Worm (Caenorhabditis elegans) whole organism, mixed stage, embryonic: Measurements from ENCODE around the gene W09G12.8.
"Not testable (repeated sequence)": the region's sequence is repeated elsewhere in the genome, so short reads cannot be mapped to it uniquely, and the experiment has no call there.

Experiments
- M03D4.4 ChIP-seq: sonication (generic microtip); optimal IDR thresholded peaks from 2 replicates; lab custom pipeline; 2017; ENCODE audit warnings: mild to moderate bottlenecking, missing genetic modification characterization, missing compliant biosample characterization
- bed-3 ChIP-seq: fragments of 200-800 bp; sonication (Bioruptor generic); optimal IDR thresholded peaks from 3 replicates; lab custom pipeline; 2018; ENCODE audit warnings: mild to moderate bottlenecking, missing genetic modification characterization, moderate library complexity, missing compliant biosample characterization
- blmp-1 ChIP-seq: fragments of 150-350 bp; optimal IDR thresholded peaks from 2 replicates; lab custom pipeline; 2014; ENCODE audit warnings: missing biosample characterization, missing genetic modification characterization
- ceh-39 ChIP-seq: fragments of 150-350 bp; optimal IDR thresholded peaks from 2 replicates; lab custom pipeline; 2014; ENCODE audit warnings: missing biosample characterization, missing genetic modification characterization
- ceh-83 ChIP-seq: fragments of 200-800 bp; sonication (Bioruptor generic); optimal IDR thresholded peaks from 2 replicates; lab custom pipeline; 2018; ENCODE audit warnings: mild to moderate bottlenecking, missing genetic modification characterization, missing compliant biosample characterization
- ces-1 ChIP-seq: fragments of 150-350 bp; optimal IDR thresholded peaks from 2 replicates; lab custom pipeline; 2014; ENCODE audit warnings: missing biosample characterization, missing genetic modification reagents, missing genetic modification characterization
- cnd-1 ChIP-seq: fragments of 200-800 bp; sonication (Bioruptor generic); optimal IDR thresholded peaks from 2 replicates; lab custom pipeline; 2018; ENCODE audit warnings: mild to moderate bottlenecking, missing genetic modification characterization, missing compliant biosample characterization
- elt-1 ChIP-seq: sonication (generic microtip); optimal IDR thresholded peaks from 2 replicates; lab custom pipeline; 2017; ENCODE audit warnings: missing genetic modification characterization, mild to moderate bottlenecking, missing compliant biosample characterization, antibody characterized with exemption, moderate library complexity, borderline replicate concordance; ENCODE audit not compliant: insufficient read depth
- ham-2 ChIP-seq: fragments of 200-800 bp; sonication (Bioruptor generic); optimal IDR thresholded peaks from 2 replicates; lab custom pipeline; 2018; ENCODE audit warnings: mild to moderate bottlenecking, missing genetic modification characterization, missing compliant biosample characterization
- hlh-1 ChIP-seq: fragments of 150-350 bp; optimal IDR thresholded peaks from 2 replicates; lab custom pipeline; 2014; ENCODE audit warnings: missing biosample characterization, missing genetic modification reagents, missing genetic modification characterization
- lin-13 ChIP-seq: fragments of 150-350 bp; optimal IDR thresholded peaks from 2 replicates; lab custom pipeline; 2014; ENCODE audit warnings: missing biosample characterization, missing genetic modification characterization
- lin-32 ChIP-seq: fragments of 200-800 bp; sonication (Bioruptor generic); optimal IDR thresholded peaks from 2 replicates; lab custom pipeline; 2018; ENCODE audit warnings: mild to moderate bottlenecking, missing genetic modification characterization, missing compliant biosample characterization
- lsy-2 ChIP-seq: fragments of 150-350 bp; optimal IDR thresholded peaks from 2 replicates; lab custom pipeline; 2014; ENCODE audit warnings: missing biosample characterization, missing genetic modification characterization
- mab-5 ChIP-seq: fragments of 150-350 bp; optimal IDR thresholded peaks from 2 replicates; lab custom pipeline; 2014; ENCODE audit warnings: missing biosample characterization, missing genetic modification characterization
- mep-1 ChIP-seq: fragments of 150-350 bp; optimal IDR thresholded peaks from 2 replicates; lab custom pipeline; 2017; ENCODE audit warnings: missing biosample characterization, missing genetic modification reagents, missing genetic modification characterization, inconsistent platforms
- nhr-12 ChIP-seq: fragments of 150-350 bp; optimal IDR thresholded peaks from 2 replicates; lab custom pipeline; 2014; ENCODE audit warnings: missing biosample characterization, missing genetic modification characterization
- nhr-2 ChIP-seq: fragments of 150-350 bp; optimal IDR thresholded peaks from 2 replicates; lab custom pipeline; 2014; ENCODE audit warnings: missing biosample characterization, missing genetic modification characterization
- nhr-237 ChIP-seq: fragments of 150-350 bp; optimal IDR thresholded peaks from 2 replicates; lab custom pipeline; 2014; ENCODE audit warnings: missing biosample characterization, missing genetic modification characterization
- nhr-28 ChIP-seq: fragments of 150-350 bp; optimal IDR thresholded peaks from 2 replicates; lab custom pipeline; 2014; ENCODE audit warnings: missing biosample characterization, missing genetic modification characterization
- nhr-76 ChIP-seq: sonication (generic microtip); optimal IDR thresholded peaks from 2 replicates; lab custom pipeline; 2017; ENCODE audit warnings: missing biosample characterization, missing genetic modification characterization
- pha-4 ChIP-seq: fragments of 150-350 bp; optimal IDR thresholded peaks from 2 replicates; lab custom pipeline; 2018; ENCODE audit warnings: missing biosample characterization, missing genetic modification reagents, missing genetic modification characterization
- sem-2 ChIP-seq: fragments of 200-800 bp; sonication (Bioruptor generic); optimal IDR thresholded peaks from 2 replicates; lab custom pipeline; 2018; ENCODE audit warnings: mild to moderate bottlenecking, missing genetic modification characterization, missing compliant biosample characterization
- tbx-8 ChIP-seq: fragments of 200-800 bp; sonication (Bioruptor generic); optimal IDR thresholded peaks from 2 replicates; lab custom pipeline; 2018; ENCODE audit warnings: mild to moderate bottlenecking, missing genetic modification characterization, moderate library complexity, missing compliant biosample characterization
- unc-39 ChIP-seq: fragments of 150-350 bp; optimal IDR thresholded peaks from 2 replicates; lab custom pipeline; 2014; ENCODE audit warnings: missing biosample characterization, missing genetic modification characterization
- unc-62 ChIP-seq: fragments of 150-350 bp; optimal IDR thresholded peaks from 2 replicates; lab custom pipeline; 2014; ENCODE audit warnings: missing biosample characterization, missing genetic modification reagents, missing genetic modification characterization
- zip-8 ChIP-seq: fragments of 150-350 bp; optimal IDR thresholded peaks from 2 replicates; lab custom pipeline; 2014; ENCODE audit warnings: missing biosample characterization, missing genetic modification characterization
- ztf-11 ChIP-seq: fragments of 150-350 bp; optimal IDR thresholded peaks from 2 replicates; lab custom pipeline; 2014; ENCODE audit warnings: missing biosample characterization, missing genetic modification characterization

The W09G12.8 gene

DNA sequence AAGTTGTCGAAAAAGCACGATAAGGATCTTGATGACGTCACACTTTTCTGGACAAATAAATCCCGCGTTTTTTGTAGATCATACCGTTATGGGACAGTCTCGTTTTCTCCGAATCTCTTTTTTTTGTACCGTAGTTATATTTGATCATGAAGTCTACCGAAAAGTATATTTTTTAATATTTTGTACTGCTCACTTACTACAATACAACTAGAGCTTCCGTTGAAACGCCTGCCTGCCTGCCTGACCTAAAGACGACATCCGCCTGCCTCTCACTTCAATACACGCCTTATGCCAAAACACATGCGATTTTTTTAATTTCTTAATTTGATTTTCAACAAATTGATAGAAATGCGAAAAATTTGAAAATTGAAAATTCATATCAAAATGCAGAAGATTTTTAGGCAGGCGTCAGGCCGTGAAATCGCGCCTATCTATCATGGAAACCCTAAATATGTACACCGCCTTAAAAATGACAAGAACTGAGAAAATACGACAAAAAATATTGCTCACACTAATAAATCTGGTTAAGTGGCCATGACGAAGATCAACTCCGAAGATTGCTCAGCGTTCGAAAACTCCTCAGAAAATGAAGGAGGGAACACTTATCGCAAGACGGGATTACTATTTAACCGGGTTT lies at the start of gene W09G12.8:
Gene W09G12.8 (plus strand): TSS at position 587 of the 637 bp plus-strand sequence.
- no peak for TF ChIP-seq elt-1
- no peak for TF ChIP-seq ceh-39 (tag; lab: Kevin White, UChicago)
- peak; percentile 0 for TF ChIP-seq zip-8 (tag; lab: Kevin White, UChicago)
- no peak for TF ChIP-seq lin-13
- no peak for TF ChIP-seq nhr-12 (tag; lab: Kevin White, UChicago)
- TF ChIP-seq, all 35 proteins: peak for 1

DNA sequence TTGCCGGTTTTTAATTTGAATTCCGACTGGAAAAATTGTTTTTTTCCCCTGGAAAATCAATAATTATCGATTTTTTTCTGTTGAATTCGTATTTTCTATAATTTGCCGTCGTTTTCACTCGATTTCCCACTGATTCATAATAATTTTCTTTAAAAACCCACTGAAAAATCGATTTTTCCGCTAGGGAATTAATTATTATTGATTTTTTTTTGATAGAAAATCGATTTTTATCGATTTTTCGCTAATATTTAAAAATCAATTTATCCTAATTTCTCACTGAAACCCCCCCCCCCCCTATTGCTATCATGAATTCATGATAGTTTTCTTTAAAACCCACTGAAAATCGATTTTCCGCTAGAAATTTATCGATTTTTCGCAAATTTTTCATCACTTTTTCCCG lies 49.4 kb upstream of the W09G12.8 start:
- TF ChIP-seq nhr-12 (tag; lab: Kevin White, UChicago) (no peak), nhr-2 (no peak), nhr-237 (tag; lab: Kevin White, UChicago) (no peak), blmp-1 (tag; lab: Kevin White, UChicago) (no peak), unc-62 (GFP tag; lab: Kevin White, UChicago) (no peak), ceh-39 (tag; lab: Kevin White, UChicago) (no peak), elt-1 (no peak), ztf-11 (tag; lab: Kevin White, UChicago) (no peak), lin-13 (no peak), tbx-8 (GFP tag; lab: Kevin White, UChicago) (no peak)

DNA sequence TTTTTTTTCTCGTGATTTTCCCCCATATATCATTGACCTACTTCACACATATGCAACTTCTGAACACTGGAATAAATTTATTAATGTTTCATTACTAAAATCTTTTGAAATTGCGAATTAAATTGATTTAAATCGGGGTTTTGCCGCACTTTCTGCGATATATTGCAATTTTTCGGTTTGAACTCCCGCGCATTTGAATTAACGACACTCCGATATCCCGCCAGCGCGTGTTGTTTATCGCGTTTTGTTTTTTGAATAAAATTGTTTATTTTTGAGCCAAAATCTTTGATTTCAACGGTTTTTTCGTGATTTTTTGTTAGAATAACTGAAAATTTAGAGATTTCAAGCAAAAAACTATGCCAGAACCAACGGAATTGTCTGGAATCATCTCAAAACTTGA lies 48.3 kb upstream of the W09G12.8 start, which contains the start of gene Y104H12D.2:
Gene Y104H12D.2 (plus strand): TSS at position 340 of the 400 bp plus-strand sequence.
- TF ChIP-seq ces-1 (GFP tag; lab: Kevin White, UChicago) (peak; percentile 41), lsy-2 (tag; lab: Kevin White, UChicago) (peak; percentile 23), nhr-12 (tag; lab: Kevin White, UChicago) (no peak), mep-1 (peak; percentile 0)

DNA sequence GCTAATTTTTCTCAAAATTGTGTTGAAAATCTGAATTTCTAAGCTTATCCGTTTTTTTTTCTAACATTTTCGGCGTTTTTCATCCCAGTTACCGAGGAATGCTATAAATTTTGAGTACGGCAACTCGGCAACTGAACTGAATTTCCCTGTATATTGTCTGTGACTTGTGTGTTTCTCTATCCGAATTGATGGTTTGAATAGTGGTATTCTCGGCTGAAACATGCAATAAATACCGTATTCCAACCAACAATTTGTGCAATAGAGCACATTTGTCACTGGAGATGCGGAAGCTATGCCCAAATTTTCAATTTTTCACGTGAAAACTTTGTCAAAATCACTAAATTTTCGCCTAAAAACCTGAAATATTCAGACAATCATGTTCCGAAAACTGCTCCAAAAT lies 43.7 kb upstream of the W09G12.8 start, which contains the start of gene rmif-2:
Gene rmif-2 (plus strand): TSS at position 301 of the 400 bp plus-strand sequence.
- TF ChIP-seq ztf-11 (tag; lab: Kevin White, UChicago); zip-8 (tag; lab: Kevin White, UChicago); tbx-8 (GFP tag; lab: Kevin White, UChicago): not testable (repeated sequence)

DNA sequence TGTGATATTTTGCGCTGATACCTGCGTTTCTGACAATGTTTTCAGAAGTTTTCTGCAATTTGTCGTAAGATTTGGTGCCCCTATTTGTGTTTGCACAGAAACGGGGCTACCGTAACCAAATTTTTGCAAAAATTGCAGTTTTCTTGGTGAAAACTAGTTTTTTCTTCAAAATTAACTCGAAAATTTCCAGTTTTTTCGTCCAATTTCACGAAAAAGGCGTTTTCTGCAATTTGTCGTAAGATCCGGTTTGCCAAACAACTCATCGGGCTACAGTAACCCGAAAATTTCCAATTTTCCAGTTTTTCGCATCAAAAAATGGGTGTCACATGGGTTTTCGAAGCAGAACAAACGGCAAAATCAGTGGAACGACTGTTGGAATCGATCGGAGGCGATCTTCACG lies 38.5 kb upstream of the W09G12.8 start, which contains the start of gene mdt-20:
Gene mdt-20 (plus strand): TSS at position 301 of the 400 bp plus-strand sequence.
- TF ChIP-seq ztf-11 (tag; lab: Kevin White, UChicago); nhr-28; pha-4 (tag; lab: Kevin White, UChicago): not testable (repeated sequence)
- TF ChIP-seq, all 35 proteins: peak for 0; not testable (repeated sequence) for 35

DNA sequence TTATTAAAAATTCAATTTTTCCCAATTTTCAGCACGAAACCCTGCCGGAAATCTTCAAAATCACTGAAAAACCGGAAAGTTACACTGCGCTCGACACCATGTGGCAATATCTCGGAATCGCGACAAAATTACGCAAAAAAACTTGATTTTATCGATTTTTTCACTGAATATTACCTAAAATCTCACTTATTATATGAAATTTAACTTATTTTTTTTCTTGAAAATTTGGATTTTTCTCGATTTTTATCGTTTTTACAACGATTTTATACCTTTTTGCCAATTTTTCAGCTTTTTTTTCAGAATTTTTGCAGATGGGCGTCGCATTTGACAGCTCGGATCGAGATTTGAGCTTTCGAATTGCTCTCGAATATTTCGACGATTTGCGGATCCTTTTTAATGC lies 33.2 kb upstream of the W09G12.8 start, which contains the start of gene spl-3:
Gene spl-3 (plus strand): TSS at position 301 of the 400 bp plus-strand sequence.
- TF ChIP-seq ceh-39 (tag; lab: Kevin White, UChicago) (no peak), unc-39 (tag; lab: Kevin White, UChicago) (no peak), ham-2 (GFP tag; lab: Kevin White, UChicago) (no peak), zip-8 (tag; lab: Kevin White, UChicago) (no peak), tbx-8 (GFP tag; lab: Kevin White, UChicago) (no peak), lin-32 (GFP tag; lab: Kevin White, UChicago) (no peak), lin-13 (no peak)
- TF ChIP-seq, all 35 proteins: peak for 0

DNA sequence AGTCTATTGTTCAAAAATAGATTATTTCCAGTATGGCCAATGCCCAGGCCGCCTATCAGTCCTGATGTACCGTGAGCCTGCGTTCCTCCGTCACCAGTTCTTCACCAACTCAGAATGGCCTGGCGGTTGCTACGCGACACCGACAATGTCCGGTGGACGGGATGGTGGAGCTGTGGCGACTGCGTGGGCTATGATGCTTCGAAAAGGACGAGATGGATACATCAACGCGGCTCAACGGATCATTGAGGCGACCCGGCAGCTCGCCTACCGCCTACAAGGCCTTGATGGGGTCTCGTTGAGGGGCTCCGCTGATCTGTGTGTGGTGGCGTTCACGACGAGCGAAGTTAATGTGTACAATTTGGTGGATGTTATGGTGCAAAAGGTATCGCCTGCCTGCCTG lies 26.5 kb upstream of the W09G12.8 start:
- TF ChIP-seq unc-62 (GFP tag; lab: Kevin White, UChicago) (no peak), nhr-76 (tag; lab: Kevin White, UChicago) (no peak), hlh-1 (tag; lab: Kevin White, UChicago) (no peak), lin-13 (no peak)

DNA sequence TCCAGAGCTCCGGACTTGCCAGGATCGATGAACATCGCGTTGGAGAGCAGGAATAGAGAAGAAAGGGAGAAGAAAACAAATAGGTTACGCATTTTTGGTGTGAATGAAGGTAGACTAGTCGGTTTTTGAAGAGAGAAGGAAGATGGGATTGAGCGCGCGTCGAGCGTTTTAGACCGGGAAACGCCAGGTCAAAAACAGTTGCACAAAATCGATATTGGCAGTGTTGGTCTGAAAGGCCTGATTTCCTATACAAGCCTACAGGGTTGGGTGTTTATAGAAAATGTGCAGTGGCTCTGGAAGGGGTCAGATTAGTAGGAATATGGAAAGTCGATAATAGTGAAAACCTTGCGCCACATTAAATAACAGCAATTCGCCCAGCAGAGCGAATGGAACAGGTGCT lies 21.1 kb upstream of the W09G12.8 start, which contains the start of gene dsl-2:
Gene dsl-2 (minus strand): TSS at position 101 of the 400 bp plus-strand sequence.
- no peak for TF ChIP-seq pha-4 (tag; lab: Kevin White, UChicago)
- TF ChIP-seq sem-2, result no peak
- TF ChIP-seq lsy-2 (tag; lab: Kevin White, UChicago), result no peak
- no peak for TF ChIP-seq mab-5 (tag; lab: Kevin White, UChicago)
- no peak for TF ChIP-seq ztf-11 (tag; lab: Kevin White, UChicago)
- TF ChIP-seq unc-62 (GFP tag; lab: Kevin White, UChicago), result no peak
- TF ChIP-seq M03D4.4 (tag; lab: Kevin White, UChicago), result no peak
- no peak for TF ChIP-seq unc-39 (tag; lab: Kevin White, UChicago)
- TF ChIP-seq blmp-1 (tag; lab: Kevin White, UChicago), result no peak
- no peak for TF ChIP-seq nhr-28
- TF ChIP-seq lin-13, result no peak
- TF ChIP-seq elt-1, result no peak
- TF ChIP-seq zip-8 (tag; lab: Kevin White, UChicago), result no peak
- no peak for TF ChIP-seq ceh-83
- no peak for TF ChIP-seq bed-3
- TF ChIP-seq cnd-1, result no peak
- TF ChIP-seq, all 35 proteins: peak for 0
